Fruit fly (Drosophila melanogaster) whole organism, prepupa: Measurements from ENCODE around the gene Mfap1.

Experiments
- CG8632 ChIP-seq: fragments of 200-800 bp; sonication (Bioruptor generic); optimal IDR thresholded peaks from 3 replicates; lab custom pipeline; 2016; ENCODE audit warnings: missing biosample characterization, missing genetic modification characterization
- OdsH ChIP-seq: fragments of 200-800 bp; sonication (Bioruptor generic); optimal IDR thresholded peaks from 3 replicates; lab custom pipeline; 2016; ENCODE audit warnings: missing biosample characterization, missing genetic modification characterization

DNA sequence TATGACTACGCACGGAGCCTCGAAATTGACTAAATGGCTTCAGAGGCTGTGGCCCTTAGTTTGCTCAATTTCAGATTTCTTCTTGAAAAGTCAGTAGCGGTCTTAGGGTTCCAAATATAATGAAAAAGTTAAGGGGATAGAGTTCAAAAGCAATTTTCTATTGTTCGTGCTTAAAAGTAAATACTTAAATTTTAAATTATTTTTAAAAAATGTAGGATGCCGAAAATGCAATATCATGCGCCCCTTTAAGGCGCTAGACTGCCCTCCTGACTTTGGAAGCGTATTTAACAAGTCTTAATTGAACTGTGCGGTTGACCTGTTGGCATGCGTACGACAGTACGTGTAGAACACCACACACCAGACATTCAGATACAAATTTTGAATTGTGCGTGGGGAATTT, 26.2 kb upstream of the Mfap1 start:
- TF ChIP-seq CG8632 (GFP tag; lab: Kevin White, UChicago) = no peak
- TF ChIP-seq OdsH = no peak
